Fruit fly (Drosophila melanogaster) whole organism, embryonic: Measurements from ENCODE around the gene CG9222.
A peak's percentile ranks its signal among the peaks of the same experiment; 100 is the strongest.

ENCODE experiments used
- Bdp1 ChIP-seq: fragments of 200-800 bp; sonication (Bioruptor generic); optimal IDR thresholded peaks from 3 replicates; lab custom pipeline; 2016; ENCODE audit warnings: missing biosample characterization, missing genetic modification characterization
- CG13624 ChIP-seq: fragments of 200-800 bp; sonication (Bioruptor generic); optimal IDR thresholded peaks from 2 replicates; lab custom pipeline; 2016; ENCODE audit warnings: missing biosample characterization, missing genetic modification characterization
- CG17802 ChIP-seq: fragments of 200-800 bp; sonication (Bioruptor generic); optimal IDR thresholded peaks from 2 replicates; lab custom pipeline; 2018; ENCODE audit warnings: missing biosample characterization, mild to moderate bottlenecking, missing genetic modification characterization, moderate library complexity
- CG2120 ChIP-seq: fragments of 200-800 bp; sonication (Bioruptor generic); optimal IDR thresholded peaks from 3 replicates; lab custom pipeline; 2016; ENCODE audit warnings: missing biosample characterization, missing genetic modification characterization
- CG2202 ChIP-seq: fragments of 200-800 bp; sonication (Bioruptor generic); optimal IDR thresholded peaks from 2 replicates; lab custom pipeline; 2018; ENCODE audit warnings: missing biosample characterization, mild to moderate bottlenecking, missing genetic modification characterization
- CG34224 ChIP-seq: fragments of 200-800 bp; sonication (Bioruptor generic); IDR thresholded peaks from 3 replicates; pipeline ENCODE4 v1.3.6; 2022; ENCODE audit warnings: missing biosample characterization, missing genetic modification characterization; ENCODE audit not compliant: partially characterized antibody
- CG34422 ChIP-seq: fragments of 200-800 bp; sonication (Bioruptor generic); IDR thresholded peaks from 3 replicates; pipeline ENCODE4 v1.3.6; 2022; ENCODE audit warnings: missing biosample characterization, missing genetic modification characterization
- CG4360 ChIP-seq: fragments of 200-800 bp; sonication (Bioruptor generic); IDR thresholded peaks from 2 replicates; pipeline ENCODE4 v1.3.6; 2022; ENCODE audit warnings: missing biosample characterization, missing genetic modification characterization
- CG7786 ChIP-seq: fragments of 200-800 bp; sonication (Bioruptor generic); optimal IDR thresholded peaks from 2 replicates; lab custom pipeline; 2016; ENCODE audit warnings: missing biosample characterization, missing genetic modification characterization
- CG8924 ChIP-seq: fragments of 200-800 bp; optimal IDR thresholded peaks from 3 replicates; lab custom pipeline; 2019; ENCODE audit warnings: missing biosample characterization, mild to moderate bottlenecking, missing genetic modification characterization, moderate library complexity
- CG9609 ChIP-seq: fragments of 200-800 bp; sonication (Bioruptor generic); optimal IDR thresholded peaks from 3 replicates; lab custom pipeline; 2016; ENCODE audit warnings: missing biosample characterization, missing genetic modification characterization
- CkIIα-i1 ChIP-seq: fragments of 200-800 bp; sonication (Bioruptor generic); IDR thresholded peaks from 2 replicates; pipeline ENCODE4 v1.3.6; 2022; ENCODE audit warnings: missing biosample characterization, missing genetic modification characterization
- CoRest ChIP-seq: fragments of 200-800 bp; sonication (Bioruptor generic); optimal IDR thresholded peaks from 3 replicates; lab custom pipeline; 2018; ENCODE audit warnings: missing biosample characterization, mild to moderate bottlenecking, missing genetic modification characterization, moderate library complexity
- Deaf1 ChIP-seq: fragments of 200-800 bp; optimal IDR thresholded peaks from 3 replicates; lab custom pipeline; 2019; ENCODE audit warnings: missing biosample characterization, mild to moderate bottlenecking, missing genetic modification characterization, moderate library complexity
- Doc2 ChIP-seq: fragments of 200-800 bp; sonication (Bioruptor generic); IDR thresholded peaks from 2 replicates; pipeline ENCODE4 v1.3.6; 2022; ENCODE audit warnings: missing biosample characterization, missing genetic modification characterization
- Eip74EF ChIP-seq, 2 experiments: fragments of 200-800 bp in 1 of 2; fragments of >200 bp in 1 of 2; sonication (Bioruptor generic) in 1 of 2; optimal IDR thresholded peaks; 2 replicates each; lab custom pipeline; 2017 to 2019; ENCODE audit warnings: missing biosample characterization in 2 of 2, missing genetic modification characterization in 2 of 2, mild to moderate bottlenecking in 1 of 2, moderate library complexity in 1 of 2
- Gsc ChIP-seq: fragments of 200-800 bp; sonication (Bioruptor generic); IDR thresholded peaks from 2 replicates; pipeline ENCODE4 v1.3.6; 2022; ENCODE audit warnings: missing biosample characterization, missing genetic modification characterization
- H2.0 ChIP-seq: fragments of 200-800 bp; sonication (Bioruptor generic); IDR thresholded peaks from 2 replicates; pipeline ENCODE4 v1.3.6; 2022; ENCODE audit warnings: missing biosample characterization, missing genetic modification characterization
- HLHmδ ChIP-seq: fragments of 200-800 bp; sonication (Bioruptor generic); optimal IDR thresholded peaks from 2 replicates; lab custom pipeline; 2018; ENCODE audit warnings: missing biosample characterization, mild to moderate bottlenecking, missing genetic modification characterization, moderate library complexity
- Hmr ChIP-seq: fragments of 200-800 bp; sonication (Bioruptor generic); optimal IDR thresholded peaks from 3 replicates; lab custom pipeline; 2017; ENCODE audit warnings: mild to moderate bottlenecking, missing biosample characterization, missing genetic modification reagents, missing genetic modification characterization
- Lim3 ChIP-seq: fragments of 200-800 bp; sonication (Bioruptor generic); IDR thresholded peaks from 2 replicates; pipeline ENCODE4 v1.3.6; 2022; ENCODE audit warnings: missing biosample characterization, missing genetic modification characterization
- Lpt ChIP-seq: fragments of >200 bp; optimal IDR thresholded peaks from 2 replicates; lab custom pipeline; 2018; ENCODE audit warnings: missing biosample characterization, missing genetic modification characterization
- Med ChIP-seq: fragments of 200-800 bp; sonication (Bioruptor generic); peaks from one replicate; lab custom pipeline; 2016; ENCODE audit warnings: missing biosample characterization, missing genetic modification characterization, mild to moderate bottlenecking, inconsistent platforms, moderate library complexity
- NC2β ChIP-seq: fragments of 200-800 bp; sonication (Bioruptor generic); optimal IDR thresholded peaks from 2 replicates; lab custom pipeline; 2016; ENCODE audit warnings: missing biosample characterization, missing genetic modification characterization
- Oli ChIP-seq: fragments of 200-800 bp; sonication (Bioruptor generic); optimal IDR thresholded peaks from 2 replicates; lab custom pipeline; 2018; ENCODE audit warnings: missing biosample characterization, mild to moderate bottlenecking, missing genetic modification characterization, moderate library complexity
- Sox100B ChIP-seq: fragments of 200-800 bp; sonication (Bioruptor generic); optimal IDR thresholded peaks from 3 replicates; lab custom pipeline; 2018; ENCODE audit warnings: missing biosample characterization, mild to moderate bottlenecking, missing genetic modification characterization
- Sox102F ChIP-seq: fragments of 200-800 bp; sonication (Bioruptor generic); optimal IDR thresholded peaks from 2 replicates; lab custom pipeline; 2018; ENCODE audit warnings: missing biosample characterization, mild to moderate bottlenecking, missing genetic modification characterization, moderate library complexity
- Sry-δ ChIP-seq: fragments of 200-800 bp; sonication (Bioruptor generic); optimal IDR thresholded peaks from 2 replicates; lab custom pipeline; 2016; ENCODE audit warnings: missing biosample characterization, missing genetic modification characterization
- Taf1 ChIP-seq: fragments of 200-800 bp; sonication (Bioruptor generic); IDR thresholded peaks from 2 replicates; pipeline ENCODE4 v1.3.6; 2022; ENCODE audit warnings: missing biosample characterization, missing genetic modification characterization
- Vsx1 ChIP-seq: fragments of 200-800 bp; sonication (Bioruptor generic); optimal IDR thresholded peaks from 2 replicates; lab custom pipeline; 2017; ENCODE audit warnings: missing biosample characterization, mild to moderate bottlenecking, missing genetic modification characterization, missing genetic modification reagents
- bcd ChIP-seq: fragments of 200-800 bp; sonication (Bioruptor generic); optimal IDR thresholded peaks from 2 replicates; lab custom pipeline; 2017; ENCODE audit warnings: missing biosample characterization, mild to moderate bottlenecking, missing genetic modification characterization
- bowl ChIP-seq: fragments of 200-800 bp; sonication (Bioruptor generic); IDR thresholded peaks from 2 replicates; pipeline ENCODE4 v1.3.6; 2022; ENCODE audit warnings: missing biosample characterization, missing genetic modification characterization
- cad ChIP-seq: fragments of >200 bp; optimal IDR thresholded peaks from 2 replicates; lab custom pipeline; 2017; ENCODE audit warnings: missing biosample characterization, missing genetic modification characterization
- ci ChIP-seq: fragments of 200-800 bp; sonication (Bioruptor generic); IDR thresholded peaks from 3 replicates; pipeline ENCODE4 v1.3.6; 2022; ENCODE audit warnings: missing biosample characterization, missing genetic modification characterization
- da ChIP-seq: fragments of 200-800 bp; sonication (Bioruptor generic); optimal IDR thresholded peaks from 2 replicates; lab custom pipeline; 2016; ENCODE audit warnings: missing biosample characterization, missing genetic modification characterization
- disco-r ChIP-seq: fragments of 200-800 bp; sonication (Bioruptor generic); optimal IDR thresholded peaks from 2 replicates; lab custom pipeline; 2016; ENCODE audit warnings: missing biosample characterization, missing genetic modification characterization
- dmrt11E ChIP-seq: fragments of 200-800 bp; sonication (Bioruptor generic); optimal IDR thresholded peaks from 3 replicates; lab custom pipeline; 2018; ENCODE audit warnings: missing biosample characterization, mild to moderate bottlenecking, missing genetic modification characterization, moderate library complexity
- eve ChIP-seq, 2 experiments: fragments of >200 bp; optimal IDR thresholded peaks; 2 replicates each; lab custom pipeline; 2017; ENCODE audit warnings: missing biosample characterization in 2 of 2, missing genetic modification characterization in 2 of 2
- grau ChIP-seq: fragments of 200-800 bp; optimal IDR thresholded peaks from 3 replicates; lab custom pipeline; 2019; ENCODE audit warnings: missing biosample characterization, mild to moderate bottlenecking, missing genetic modification characterization, moderate library complexity
- ham ChIP-seq: fragments of 200-800 bp; sonication (Bioruptor generic); IDR thresholded peaks from 2 replicates; pipeline ENCODE4 v1.3.6; 2022; ENCODE audit warnings: missing biosample characterization, missing genetic modification characterization
- hbn ChIP-seq: fragments of 200-800 bp; sonication (Bioruptor generic); IDR thresholded peaks from 2 replicates; pipeline ENCODE4 v1.3.6; 2022; ENCODE audit warnings: missing biosample characterization, missing genetic modification characterization; ENCODE audit not compliant: partially characterized antibody
- inv ChIP-seq: fragments of 200-800 bp; sonication (Bioruptor generic); IDR thresholded peaks from 2 replicates; pipeline ENCODE4 v1.3.6; 2022; ENCODE audit warnings: missing biosample characterization, missing genetic modification characterization; ENCODE audit not compliant: partially characterized antibody
- lbe ChIP-seq: fragments of 200-800 bp; sonication (Bioruptor generic); optimal IDR thresholded peaks from 2 replicates; lab custom pipeline; 2016; ENCODE audit warnings: missing biosample characterization, mild to moderate bottlenecking, missing genetic modification characterization
- slbo ChIP-seq: fragments of 200-800 bp; sonication (Bioruptor generic); IDR thresholded peaks from 2 replicates; pipeline ENCODE4 v1.3.6; 2022; ENCODE audit warnings: missing biosample characterization, missing genetic modification characterization
- sna ChIP-seq: fragments of 200-800 bp; sonication (Bioruptor generic); IDR thresholded peaks from 2 replicates; pipeline ENCODE4 v1.3.6; 2022; ENCODE audit warnings: missing biosample characterization, missing genetic modification characterization; ENCODE audit not compliant: partially characterized antibody
- sob ChIP-seq: fragments of 200-800 bp; sonication (Bioruptor generic); IDR thresholded peaks from 2 replicates; pipeline ENCODE4 v1.3.6; 2022; ENCODE audit warnings: missing biosample characterization, missing genetic modification characterization
- sr ChIP-seq: fragments of 200-800 bp; sonication (Bioruptor generic); IDR thresholded peaks from 3 replicates; pipeline ENCODE4 v1.3.6; 2022; ENCODE audit warnings: missing biosample characterization, missing genetic modification characterization
- tap ChIP-seq: fragments of 200-800 bp; optimal IDR thresholded peaks from 3 replicates; lab custom pipeline; 2019; ENCODE audit warnings: missing biosample characterization, mild to moderate bottlenecking, missing genetic modification characterization, moderate library complexity
- toy ChIP-seq: fragments of 200-800 bp; sonication (Bioruptor generic); IDR thresholded peaks from 2 replicates; pipeline ENCODE4 v1.3.6; 2022; ENCODE audit warnings: missing biosample characterization, missing genetic modification characterization
- trh ChIP-seq: fragments of 200-800 bp; sonication (Bioruptor generic); optimal IDR thresholded peaks from 2 replicates; lab custom pipeline; 2016; ENCODE audit warnings: missing biosample characterization, missing genetic modification characterization
- vvl ChIP-seq: fragments of 200-800 bp; sonication (Bioruptor generic); IDR thresholded peaks from 2 replicates; pipeline ENCODE4 v1.3.6; 2022; ENCODE audit warnings: missing biosample characterization, missing genetic modification characterization
- wdn ChIP-seq: fragments of 200-800 bp; sonication (Bioruptor generic); IDR thresholded peaks from 2 replicates; pipeline ENCODE4 v1.3.6; 2022; ENCODE audit warnings: missing biosample characterization, missing genetic modification characterization

The CG9222 gene

dm6 chr2L:6124815-6125214 is 6.0 kb upstream of the CG9222 start, which contains the start of gene Arpc4 (continued):
- TF ChIP-seq Lpt (no peak), Sox102F (GFP tag; lab: Kevin White, UChicago) (no peak), Hmr (GFP tag; lab: Kevin White, UChicago) (peak; percentile 68), CG2202 (tag; lab: Kevin White, UChicago) (peak; percentile 14), CG17802 (tag; lab: Kevin White, UChicago) (no peak), toy (GFP tag; lab: Robert Waterston, UW) (no peak), sr (no peak), CG34422 (peak; percentile 66; the same call in 2 of the 3 replicates), eve (GFP tag; optimal IDR thresholded peaks at IDR 0.05; lab: Kevin White, UChicago) (no peak), Taf1 (no peak), hbn (GFP tag; lab: Robert Waterston, UW) (no peak), NC2β (GFP tag; lab: Kevin White, UChicago) (no peak), ham (no peak), CG4360 (GFP tag; lab: Robert Waterston, UW) (no peak), CkIIα-i1 (GFP tag; lab: Robert Waterston, UW) (no peak), Gsc (GFP tag; lab: Robert Waterston, UW) (no peak), CG9609 (peak; percentile 39), dmrt11E (tag; lab: Kevin White, UChicago) (peak; percentile 50), slbo (peak; percentile 85), ci (GFP tag; lab: Robert Waterston, UW) (peak; percentile 78), lbe (GFP tag; lab: Kevin White, UChicago) (no peak), Vsx1 (no peak), da (no peak), tap (tag; lab: Kevin White, UChicago) (no peak), CoRest (tag; lab: Kevin White, UChicago) (peak; percentile 55), Lim3 (GFP tag; lab: Robert Waterston, UW) (no peak), Doc2 (GFP tag; lab: Robert Waterston, UW) (no peak), CG7786 (GFP tag; lab: Kevin White, UChicago) (peak; percentile 53), Sox100B (GFP tag; lab: Kevin White, UChicago) (no peak), Bdp1 (no peak), Deaf1 (tag; lab: Kevin White, UChicago) (no peak), disco-r (GFP tag; lab: Kevin White, UChicago) (no peak), grau (tag; lab: Kevin White, UChicago) (no peak), vvl (GFP tag; lab: Robert Waterston, UW) (peak; percentile 91), HLHmδ (GFP tag; lab: Kevin White, UChicago) (no peak), trh (GFP tag; lab: Kevin White, UChicago) (no peak), CG13624 (peak; percentile 54), CG34224 (GFP tag; lab: Robert Waterston, UW) (no peak), Sry-δ (GFP tag; lab: Kevin White, UChicago) (peak; percentile 44), Eip74EF (GFP tag; optimal IDR thresholded peaks at IDR 0.05; lab: Kevin White, UChicago) (no peak), Med (GFP tag; lab: Kevin White, UChicago) (peak; percentile 92), bowl (GFP tag; lab: Robert Waterston, UW) (no peak), CG8924 (tag; lab: Kevin White, UChicago) (peak; percentile 55), CG2120 (GFP tag; lab: Kevin White, UChicago) (peak; percentile 80), sna (GFP tag; lab: Robert Waterston, UW) (no peak), bcd (GFP tag; lab: Kevin White, UChicago) (no peak), wdn (GFP tag; lab: Robert Waterston, UW) (peak; percentile 49; the same call in 1 of the 2 replicates), inv (GFP tag; lab: Robert Waterston, UW) (no peak), Oli (tag; lab: Kevin White, UChicago) (peak; percentile 31), sob (GFP tag; lab: Robert Waterston, UW) (peak; percentile 73), H2.0 (GFP tag; lab: Robert Waterston, UW) (peak; percentile 64), cad (GFP tag; lab: Kevin White, UChicago) (no peak)
